Fruit fly (Drosophila melanogaster): ENCODE data around the gene CG6454.

CG6454 gene

dm6 chr3R:24333182-24333808 lies 15.7 kb upstream of the CG6454 start, which contains the start of the genes Rrp5 and Dis3 (continued):
- TF ChIP-seq Pdp1 (GFP tag; optimal IDR thresholded peaks at IDR 0.05) (peak in 1 of 2 experiments; percentile 22), CG2202 (tag; optimal IDR thresholded peaks at IDR 0.05) (no peak), CkIIα-i1 (GFP tag; IDR thresholded peaks at IDR 0.05) (no peak), ara (GFP tag; IDR thresholded peaks at IDR 0.05) (0 out of 2 replicates have a peak, but pooled peaks have one; percentile 50), ind (GFP tag; optimal IDR thresholded peaks at IDR 0.05) (no peak), YL-1 (GFP tag; optimal IDR thresholded peaks at IDR 0.05) (peak; percentile 97), CG8478 (optimal IDR thresholded peaks at IDR 0.05) (no peak), amos (GFP tag; IDR thresholded peaks at IDR 0.05; ENCODE audit: partially characterized antibody) (peak; percentile 58), CG12769 (tag; optimal IDR thresholded peaks at IDR 0.05) (no peak), pita (GFP tag; optimal IDR thresholded peaks at IDR 0.05) (peak; percentile 69), CG18476 (GFP tag; optimal IDR thresholded peaks at IDR 0.05) (no peak), onecut (GFP tag; IDR thresholded peaks at IDR 0.05) (no peak), ken (GFP tag; IDR thresholded peaks at IDR 0.05) (peak; percentile 81), hkb (optimal IDR thresholded peaks at IDR 0.05) (peak; percentile 8), hkb (GFP tag; IDR thresholded peaks at IDR 0.05) (no peak), CG12236 (GFP tag; optimal IDR thresholded peaks at IDR 0.05) (no peak), Nf-YC (tag; optimal IDR thresholded peaks at IDR 0.05) (no peak), cg (GFP tag; optimal IDR thresholded peaks at IDR 0.05) (no peak), Myb (GFP tag; optimal IDR thresholded peaks at IDR 0.05) (peak; percentile 73), pho (GFP tag; optimal IDR thresholded peaks at IDR 0.05) (peak; percentile 56), Dll (GFP tag; IDR thresholded peaks at IDR 0.05; ENCODE audit: partially characterized antibody) (0 out of 4 replicates have a peak, but pooled peaks have one; percentile 17), psq (GFP tag; optimal IDR thresholded peaks at IDR 0.05) (no peak), tx (GFP tag; optimal IDR thresholded peaks at IDR 0.05) (peak; percentile 17), sima (GFP tag; optimal IDR thresholded peaks at IDR 0.05) (no peak), Sin3A (optimal IDR thresholded peaks at IDR 0.05) (peak; percentile 81), Hr3 (GFP tag; optimal IDR thresholded peaks at IDR 0.05) (peak; percentile 15), CG42726 (GFP tag; IDR thresholded peaks at IDR 0.05; ENCODE audit: partially characterized antibody) (0 out of 2 replicates have a peak, but pooled peaks have one; percentile 65), sim (GFP tag; IDR thresholded peaks at IDR 0.05) (no peak), row (GFP tag; IDR thresholded peaks at IDR 0.05) (peak; percentile 78), peb (GFP tag; IDR thresholded peaks at IDR 0.05) (no peak), CG9437 (GFP tag; optimal IDR thresholded peaks at IDR 0.05) (no peak), CG4617 (GFP tag; optimal IDR thresholded peaks at IDR 0.05; ENCODE audit: borderline replicate concordance) (peak; percentile 96), ase (GFP tag; IDR thresholded peaks at IDR 0.05) (0 out of 3 replicates have a peak, but pooled peaks have one; percentile 49), Adf1 (GFP tag; IDR thresholded peaks at IDR 0.05) (peak; percentile 50), kah (GFP tag; optimal IDR thresholded peaks at IDR 0.05) (no peak), nmo (GFP tag; optimal IDR thresholded peaks at IDR 0.05) (peak; percentile 66), CG7372 (GFP tag; IDR thresholded peaks at IDR 0.05) (0 out of 2 replicates have a peak, but pooled peaks have one; percentile 31), CG16815 (GFP tag; optimal IDR thresholded peaks at IDR 0.05) (no peak), CG9876 (GFP tag; optimal IDR thresholded peaks at IDR 0.05) (peak; percentile 57), grau (tag; optimal IDR thresholded peaks at IDR 0.05) (no peak), Hey (tag; optimal IDR thresholded peaks at IDR 0.05) (no peak), pan (optimal IDR thresholded peaks at IDR 0.05) (no peak), pan (GFP tag; optimal IDR thresholded peaks at IDR 0.05 in 1 of 2, IDR thresholded peaks at IDR 0.05 in 1 of 2) (peak in 1 of 2 experiments; percentile 18), Dek (tag; optimal IDR thresholded peaks at IDR 0.05) (no peak), Asciz (GFP tag; optimal IDR thresholded peaks at IDR 0.05) (no peak), CG1602 (GFP tag; optimal IDR thresholded peaks at IDR 0.05) (peak; percentile 3), mam (GFP tag; optimal IDR thresholded peaks at IDR 0.05) (peak; percentile 16), cwo (GFP tag; optimal IDR thresholded peaks at IDR 0.05) (peak; percentile 87), CG31388 (GFP tag; optimal IDR thresholded peaks at IDR 0.05) (no peak), tna (GFP tag; IDR thresholded peaks at IDR 0.05; ENCODE audit: partially characterized antibody) (no peak)
